Fruit fly (Drosophila melanogaster) S2 (cell line): ENCODE results near the gene Hel25E.

Source experiments
- CG8478 ChIP-seq: fragments of >200 bp; optimal IDR thresholded peaks from 2 replicates; lab custom pipeline; 2018
- CTCF ChIP-seq, 2 experiments: fragments of >200 bp; optimal IDR thresholded peaks; 2 replicates each; lab custom pipeline; 2018

Hel25E gene

DNA sequence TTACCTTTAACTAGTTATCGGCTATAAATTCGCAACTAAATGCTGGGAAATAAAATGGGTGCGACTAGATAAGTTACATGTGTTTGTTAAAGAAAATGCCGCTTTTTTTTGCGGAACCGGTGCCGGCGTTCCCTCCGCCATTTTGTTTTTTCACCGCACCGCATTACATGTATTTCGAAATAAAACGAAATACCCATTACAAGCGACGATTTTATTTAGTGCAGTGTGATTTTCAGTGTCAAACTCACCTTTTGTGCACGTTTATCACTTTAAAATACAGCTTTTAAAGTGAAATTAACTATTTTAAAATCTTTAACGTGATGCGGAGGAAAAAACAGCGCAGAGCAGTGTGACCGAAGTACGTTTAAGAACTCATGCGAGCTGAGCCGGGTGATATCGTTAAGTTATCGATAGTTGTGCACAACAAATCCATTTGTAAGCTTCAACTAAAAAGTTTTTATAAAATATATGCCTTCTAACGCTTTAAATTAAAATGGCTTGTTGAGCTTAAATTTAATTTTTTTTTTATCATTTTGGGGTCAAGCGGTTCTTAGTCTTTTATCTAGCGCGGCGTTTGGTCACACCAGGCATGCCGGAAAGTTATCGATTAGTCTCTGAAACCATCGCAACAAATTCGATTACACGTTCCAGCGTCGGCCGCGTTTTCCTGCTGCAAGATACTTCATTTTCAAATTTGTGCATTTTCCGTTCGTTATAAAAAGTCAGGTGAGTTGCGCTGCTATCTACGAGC is at the start of gene Hel25E, which contains the start of gene Lam:
TSS of gene Hel25E (minus strand) at position 380 of the 751 bp plus-strand sequence.
TSS of gene Lam (plus strand) at position 546 of the 751 bp plus-strand sequence.
- no peak for TF ChIP-seq CG8478
- no peak for TF ChIP-seq CTCF (optimal IDR thresholded peaks at IDR 0.05; lab: Kevin White, UChicago)

DNA sequence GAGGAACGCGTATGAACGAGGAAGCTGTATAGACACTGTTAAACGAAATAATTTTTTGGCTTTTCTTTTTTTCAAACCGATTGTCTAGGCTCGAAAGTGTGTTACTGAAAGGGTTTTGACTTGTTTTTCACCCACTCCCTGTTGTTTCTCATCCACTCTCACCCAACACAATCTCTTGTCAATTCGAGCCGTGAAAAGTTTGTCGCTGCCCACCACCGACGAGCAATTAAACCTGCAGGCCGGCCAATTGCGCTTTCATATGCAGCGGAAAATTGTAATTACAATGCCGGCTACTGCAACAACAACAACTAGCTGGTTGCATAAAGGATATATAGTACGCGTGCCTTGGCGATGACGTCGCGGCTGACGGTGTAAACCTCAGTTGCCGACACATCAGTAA is 46.2 kb upstream of the Hel25E start, which contains the start of gene CG7251:
TSS of gene CG7251 (minus strand) at position 101 of the 400 bp plus-strand sequence.
- TF ChIP-seq CG8478 (no peak), CTCF (optimal IDR thresholded peaks at IDR 0.05; lab: Kevin White, UChicago) (no peak)

DNA sequence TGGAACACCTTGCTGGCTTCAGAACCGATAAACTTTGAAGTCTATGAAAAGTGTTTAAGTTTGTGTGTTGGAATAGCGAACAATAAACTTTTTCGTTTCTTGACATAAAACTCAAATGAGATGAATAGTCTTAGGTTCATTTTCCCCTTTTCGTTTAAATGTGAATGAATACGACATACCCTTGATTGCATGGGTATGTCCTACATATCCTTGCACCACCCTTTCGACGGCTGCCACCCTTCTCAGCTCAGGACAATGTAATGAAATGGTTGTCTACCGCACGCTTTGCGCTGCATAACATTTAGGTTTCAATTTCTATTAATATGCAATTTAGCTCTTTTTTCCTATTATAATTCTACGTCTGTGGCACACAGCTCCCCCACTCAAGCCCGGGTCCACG is 38.9 kb upstream of the Hel25E start, which contains the start of gene CG14011:
TSS of gene CG14011 (minus strand) at position 101 of the 400 bp plus-strand sequence.
- no peak for TF ChIP-seq CTCF (optimal IDR thresholded peaks at IDR 0.05; lab: Kevin White, UChicago)

DNA sequence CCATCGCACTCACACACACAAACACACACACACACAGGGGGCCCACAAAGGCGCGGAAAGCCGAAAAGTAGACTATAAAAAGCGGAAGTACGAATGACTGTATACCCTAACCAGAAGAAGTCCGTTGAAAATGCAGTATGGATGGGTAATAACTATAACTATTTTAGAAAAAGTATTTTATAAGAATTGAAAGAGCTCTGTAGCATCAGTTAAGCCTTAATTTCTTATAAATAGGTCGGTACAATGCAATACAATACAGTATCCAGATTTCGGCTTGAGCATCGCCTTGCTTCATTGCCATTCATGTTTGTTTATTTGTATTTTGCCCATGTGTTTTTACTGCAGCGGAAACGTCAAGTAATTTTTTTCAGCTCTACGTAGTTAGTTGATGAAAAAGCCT is 27.4 kb upstream of the Hel25E start:
- TF ChIP-seq CG8478 (no peak), CTCF (optimal IDR thresholded peaks at IDR 0.05; lab: Kevin White, UChicago) (no peak)

DNA sequence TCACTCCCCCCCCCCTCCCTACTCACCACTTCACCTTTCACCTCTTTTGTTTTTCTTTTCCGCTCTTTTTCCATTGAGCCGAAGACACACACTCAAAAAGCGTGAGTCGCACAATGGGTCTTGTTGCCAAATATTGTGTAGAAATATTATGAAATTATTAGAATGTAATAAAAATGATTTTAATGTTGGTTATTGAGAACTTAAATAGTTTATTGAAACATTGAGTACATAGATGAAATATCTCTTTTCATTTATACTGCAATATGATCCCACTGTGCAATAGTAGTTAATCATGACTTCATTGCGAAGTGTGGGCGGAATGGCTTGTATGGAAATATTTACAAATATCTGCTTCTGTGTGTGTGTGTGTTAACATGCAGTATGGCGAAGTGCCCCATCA is 25.0 kb upstream of the Hel25E start:
- TF ChIP-seq CG8478 = no peak
- TF ChIP-seq CTCF (optimal IDR thresholded peaks at IDR 0.05; lab: Kevin White, UChicago) = no peak

DNA sequence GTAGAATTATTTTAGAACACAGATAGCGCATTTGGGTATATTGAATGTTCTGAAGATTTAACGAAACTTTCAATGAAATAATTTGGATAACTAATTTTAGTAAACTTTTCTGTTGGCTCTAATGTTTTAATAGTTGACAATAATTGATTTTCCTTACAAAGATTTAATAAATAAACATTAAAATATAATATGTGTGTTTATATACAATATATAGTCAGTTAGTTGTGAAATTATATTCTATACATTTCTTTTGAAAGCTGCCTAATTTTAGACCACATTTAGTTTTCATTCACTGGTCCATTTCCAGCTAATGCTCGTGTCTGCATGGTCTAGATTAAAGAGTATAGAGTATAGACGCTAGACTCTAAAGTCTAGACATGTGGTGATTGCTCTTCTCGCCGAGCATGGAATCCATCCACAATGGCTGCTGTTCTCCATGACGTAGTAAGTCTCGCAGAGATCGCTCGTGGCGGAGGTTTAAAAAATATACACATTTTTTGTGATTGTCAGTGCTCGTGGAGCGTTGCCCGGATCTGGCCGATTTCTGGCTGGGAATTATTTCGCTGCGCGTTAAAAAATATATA is 16.8 kb upstream of the Hel25E start, which contains the start of gene GluRIIB:
TSS of gene GluRIIB (plus strand) at position 534 of the 584 bp plus-strand sequence.
- TF ChIP-seq CTCF (optimal IDR thresholded peaks at IDR 0.05; lab: Kevin White, UChicago) = no peak
- no peak for TF ChIP-seq CG8478

DNA sequence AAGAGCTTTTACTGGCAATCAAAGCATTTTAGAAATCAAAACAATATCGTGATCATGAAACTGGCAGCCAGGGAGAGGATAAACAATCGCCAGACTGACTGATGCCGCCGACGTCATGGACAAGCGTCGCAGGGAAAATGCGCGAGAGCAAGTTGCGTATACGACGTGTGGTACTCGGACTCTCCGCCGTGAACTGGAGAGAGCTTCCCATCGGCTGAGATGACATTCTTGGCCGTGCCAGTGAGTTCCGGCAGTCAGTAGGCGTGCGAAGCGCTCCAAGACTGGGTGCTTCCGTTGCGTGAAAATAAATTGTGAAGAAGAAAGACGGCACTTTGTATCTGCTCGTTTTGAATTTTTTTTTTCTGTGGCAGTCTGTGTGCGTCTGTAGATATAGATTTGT is 12.7 kb upstream of the Hel25E start, which contains the start of gene GluRIIA:
TSS of gene GluRIIA (plus strand) at position 255 of the 400 bp plus-strand sequence.
- no peak for TF ChIP-seq CG8478
- no peak for TF ChIP-seq CTCF (optimal IDR thresholded peaks at IDR 0.05; lab: Kevin White, UChicago)

DNA sequence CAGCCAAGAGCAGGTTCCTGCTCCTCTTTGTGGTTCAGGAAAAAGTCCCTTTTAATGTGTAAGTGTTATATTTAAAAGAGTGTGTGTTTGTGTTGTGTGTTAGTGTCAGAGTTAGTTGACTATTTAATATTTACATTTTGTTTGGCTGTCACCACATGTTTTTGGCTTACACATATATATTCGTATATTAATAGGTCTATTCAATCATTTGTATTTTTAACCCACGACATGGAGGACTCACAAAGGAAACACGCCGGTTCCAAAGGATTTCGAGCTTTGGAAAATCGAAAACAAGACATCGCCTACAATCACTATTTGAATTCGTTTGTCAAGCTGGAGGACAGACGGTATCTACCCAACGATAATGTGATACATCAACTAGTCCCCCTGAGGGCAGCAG is 11.6 kb upstream of the Hel25E start, which contains the start of the genes CG14013 and CG14017:
TSS of gene CG14013 (minus strand) at position 101 of the 400 bp plus-strand sequence.
TSS of gene CG14017 (plus strand) at position 148 of the 400 bp plus-strand sequence.
- TF ChIP-seq CTCF (optimal IDR thresholded peaks at IDR 0.05; lab: Kevin White, UChicago) = no peak
- no peak for TF ChIP-seq CG8478

DNA sequence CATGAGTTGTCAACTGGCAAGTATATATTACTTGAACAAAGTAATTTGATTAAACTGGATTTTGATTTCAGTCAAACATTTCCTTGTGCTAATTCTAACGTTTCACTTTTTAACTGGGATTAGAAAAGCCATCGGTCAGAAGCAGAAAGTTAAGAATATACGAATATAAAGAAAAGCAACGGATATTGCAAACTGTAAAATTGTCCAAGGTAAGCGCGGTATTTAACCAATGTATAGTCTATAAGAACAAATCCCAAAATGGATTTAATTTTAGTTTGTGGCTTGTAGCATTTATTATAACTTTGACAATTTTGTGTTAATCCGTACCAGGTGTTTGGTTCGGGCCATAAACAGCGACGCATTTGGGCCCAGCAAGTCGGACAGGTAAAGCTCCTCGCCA is 9.4 kb upstream of the Hel25E start, which contains the start of gene CG18269:
TSS of gene CG18269 (plus strand) at position 301 of the 400 bp plus-strand sequence.
- TF ChIP-seq CG8478 = no peak
- no peak for TF ChIP-seq CTCF (optimal IDR thresholded peaks at IDR 0.05; lab: Kevin White, UChicago)

DNA sequence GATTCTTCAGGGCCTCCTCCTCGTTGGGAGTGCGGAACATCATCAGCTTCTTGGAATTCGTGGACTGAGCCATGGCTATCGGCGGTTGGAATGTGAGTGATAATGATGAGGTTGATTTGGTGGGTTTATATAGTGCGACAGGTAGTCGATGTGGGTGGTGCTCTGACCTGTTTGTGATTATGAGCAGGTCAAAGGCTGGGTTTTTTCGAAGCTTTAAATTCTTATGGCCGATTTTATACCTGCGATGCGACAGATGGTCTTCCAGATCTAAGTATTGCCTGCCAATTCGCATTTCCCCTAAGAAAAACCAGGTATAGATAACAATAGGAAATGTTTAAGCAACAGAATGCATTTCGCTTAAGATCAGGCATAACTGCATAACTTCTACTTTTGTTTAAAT is 8.6 kb upstream of the Hel25E start, which contains the start of gene CG14014:
TSS of gene CG14014 (minus strand) at position 101 of the 400 bp plus-strand sequence.
- no peak for TF ChIP-seq CG8478
- no peak for TF ChIP-seq CTCF (optimal IDR thresholded peaks at IDR 0.05; lab: Kevin White, UChicago)

DNA sequence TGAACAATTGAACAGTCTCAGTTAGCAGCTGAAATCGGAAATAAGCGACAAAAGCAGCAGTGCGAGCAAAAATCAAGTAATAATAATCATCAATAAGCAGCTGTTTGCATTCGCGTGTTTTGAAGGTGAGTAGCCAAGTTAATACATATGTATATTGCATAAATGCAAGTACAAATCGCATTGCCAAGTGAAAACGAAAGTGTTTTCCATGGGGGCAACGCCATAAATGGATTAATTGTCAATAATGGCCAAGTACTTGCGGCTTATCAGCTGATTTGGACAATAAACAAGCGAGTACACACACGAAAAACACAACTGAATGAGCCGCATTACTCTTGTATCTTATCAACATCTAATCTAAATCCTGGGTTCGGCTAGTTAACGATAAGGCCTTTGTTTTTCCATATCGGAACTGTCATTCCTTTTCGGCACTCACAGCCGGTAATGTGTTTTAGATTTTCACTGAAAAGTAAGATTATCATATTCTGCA is 5.2 kb upstream of the Hel25E start:
- no peak for TF ChIP-seq CG8478
- no peak for TF ChIP-seq CTCF (optimal IDR thresholded peaks at IDR 0.05; lab: Kevin White, UChicago)

DNA sequence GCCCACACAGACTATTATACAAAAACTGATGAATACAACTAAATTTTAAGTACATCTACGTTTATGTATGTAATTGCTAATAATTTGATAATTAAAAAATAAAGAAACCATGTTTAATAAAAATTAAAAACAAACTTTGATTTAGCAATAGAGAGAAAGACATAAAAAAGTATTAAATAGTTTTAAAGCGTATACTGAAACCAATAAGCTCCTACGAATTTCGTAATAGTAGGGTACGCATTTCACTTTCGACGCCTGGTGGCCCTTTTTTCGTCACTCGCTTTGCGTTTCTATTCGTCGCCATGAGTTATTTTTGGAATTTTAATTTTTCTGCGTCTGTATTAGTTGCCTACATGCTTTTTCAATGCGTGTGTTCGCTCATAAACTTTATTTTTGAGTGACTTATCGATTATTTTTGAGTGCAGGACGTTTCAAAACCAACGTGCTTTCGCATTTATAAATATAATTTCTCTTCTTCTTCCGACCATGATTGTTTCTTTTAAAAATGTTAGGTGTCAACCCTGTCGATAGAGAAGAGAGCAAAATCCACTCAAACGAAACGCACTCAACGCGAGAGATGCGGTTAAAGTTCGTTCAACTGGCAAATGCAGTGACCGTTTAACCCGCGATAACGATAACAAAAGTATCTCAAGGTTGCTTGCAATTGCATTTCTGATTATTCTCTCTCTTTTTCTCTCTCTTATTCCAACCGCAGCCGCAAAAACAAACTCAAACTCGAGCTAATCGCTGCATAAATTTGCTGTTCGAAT is 4.6 kb upstream of the Hel25E start, which contains the start of gene Oscillin:
TSS of gene Oscillin (plus strand) at position 569 of the 770 bp plus-strand sequence.
- TF ChIP-seq CG8478 = no peak
- TF ChIP-seq CTCF (optimal IDR thresholded peaks at IDR 0.05; lab: Kevin White, UChicago) = no peak

DNA sequence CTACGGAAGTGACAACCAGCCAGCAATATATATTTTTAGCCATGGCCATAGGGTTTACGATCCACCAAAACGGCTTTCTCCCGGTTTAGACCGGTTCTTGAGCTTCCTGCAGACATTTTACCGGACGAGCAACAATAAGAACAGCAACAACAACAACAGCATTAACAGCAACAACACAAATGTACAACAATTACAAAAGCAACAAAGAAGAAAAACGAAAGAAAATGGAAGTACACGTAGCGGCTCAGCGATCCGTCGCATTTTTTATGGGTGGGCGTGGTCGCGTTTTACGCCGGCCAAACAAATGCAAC is 4.0 kb upstream of the Hel25E start:
- TF ChIP-seq CTCF (optimal IDR thresholded peaks at IDR 0.05; lab: Kevin White, UChicago) = no peak
- TF ChIP-seq CG8478 = no peak

DNA sequence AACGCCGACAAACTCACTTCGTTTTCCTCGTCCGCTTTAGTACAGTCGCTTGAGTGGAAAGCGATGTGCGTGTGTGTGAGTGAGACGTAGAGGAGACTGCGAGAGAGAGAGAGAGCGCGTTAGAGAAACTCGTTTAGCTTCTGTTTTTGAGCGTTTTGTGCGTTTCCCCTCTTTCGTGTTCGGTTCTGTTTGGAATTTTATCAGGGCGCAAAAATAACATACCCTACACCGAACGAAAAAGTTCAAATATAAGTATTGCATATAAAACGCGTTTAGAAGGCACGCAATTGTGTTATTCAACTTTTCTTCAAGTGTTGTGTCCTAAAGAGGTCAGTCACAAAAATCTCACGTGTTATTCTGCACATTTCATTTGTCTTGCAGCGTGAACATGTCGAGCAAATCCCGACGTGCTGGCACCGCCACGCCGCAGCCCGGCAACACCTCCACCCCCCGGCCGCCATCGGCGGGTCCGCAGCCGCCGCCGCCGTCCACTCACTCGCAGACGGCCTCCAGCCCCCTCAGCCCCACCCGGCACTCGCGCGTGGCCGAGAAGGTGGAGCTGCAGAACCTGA is 916 bp upstream of the Hel25E start:
- TF ChIP-seq CG8478 (no peak), CTCF (optimal IDR thresholded peaks at IDR 0.05; lab: Kevin White, UChicago) (no peak)

DNA sequence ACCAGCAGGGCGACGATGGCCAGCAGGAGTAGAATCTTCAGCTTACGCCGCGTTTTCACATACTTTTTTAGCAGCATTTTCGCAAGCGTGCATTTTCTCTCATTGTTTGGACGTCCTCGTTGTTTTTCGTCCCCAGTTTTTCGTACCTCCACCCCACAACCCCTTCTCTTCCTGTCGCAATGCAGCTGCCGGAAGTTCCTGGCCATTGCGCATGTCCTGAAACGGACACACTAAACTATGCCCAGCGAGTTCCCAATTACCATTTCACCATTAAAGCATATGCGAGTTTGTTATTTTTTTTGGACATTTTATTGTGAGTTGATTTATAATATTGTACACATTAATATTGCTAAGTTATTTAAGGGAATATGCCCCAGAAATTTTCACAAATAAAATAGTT is 3.1 kb downstream of the Hel25E start, which contains the start of gene CG14015:
TSS of gene CG14015 (minus strand) at position 163 of the 400 bp plus-strand sequence.
- TF ChIP-seq CTCF (optimal IDR thresholded peaks at IDR 0.05; lab: Kevin White, UChicago) (no peak), CG8478 (no peak)
